Worm (Caenorhabditis elegans) whole organism, mixed stage, embryonic: ENCODE results near the gene evl-14.

Experiments
- M03D4.4 ChIP-seq: sonication (generic microtip); optimal IDR thresholded peaks from 2 replicates; lab custom pipeline; 2017; ENCODE audit warnings: mild to moderate bottlenecking, missing genetic modification characterization, missing compliant biosample characterization
- blmp-1 ChIP-seq: fragments of 150-350 bp; optimal IDR thresholded peaks from 2 replicates; lab custom pipeline; 2014; ENCODE audit warnings: missing biosample characterization, missing genetic modification characterization
- elt-3 ChIP-seq: fragments of 150-350 bp; optimal IDR thresholded peaks from 2 replicates; lab custom pipeline; 2014; ENCODE audit warnings: missing biosample characterization, missing genetic modification characterization
- flh-1 ChIP-seq: fragments of 200-800 bp; sonication (Bioruptor generic); optimal IDR thresholded peaks from 2 replicates; lab custom pipeline; 2018; ENCODE audit warnings: mild to moderate bottlenecking, missing genetic modification characterization, moderate library complexity, missing compliant biosample characterization
- lin-13 ChIP-seq: fragments of 150-350 bp; optimal IDR thresholded peaks from 2 replicates; lab custom pipeline; 2014; ENCODE audit warnings: missing biosample characterization, missing genetic modification characterization
- lsy-2 ChIP-seq: fragments of 150-350 bp; optimal IDR thresholded peaks from 2 replicates; lab custom pipeline; 2014; ENCODE audit warnings: missing biosample characterization, missing genetic modification characterization
- nhr-237 ChIP-seq: fragments of 150-350 bp; optimal IDR thresholded peaks from 2 replicates; lab custom pipeline; 2014; ENCODE audit warnings: missing biosample characterization, missing genetic modification characterization
- nhr-28 ChIP-seq: fragments of 150-350 bp; optimal IDR thresholded peaks from 2 replicates; lab custom pipeline; 2014; ENCODE audit warnings: missing biosample characterization, missing genetic modification characterization
- pha-4 ChIP-seq: fragments of 150-350 bp; optimal IDR thresholded peaks from 2 replicates; lab custom pipeline; 2018; ENCODE audit warnings: missing biosample characterization, missing genetic modification reagents, missing genetic modification characterization
- snpc-4 ChIP-seq: fragments of 150-350 bp; optimal IDR thresholded peaks from 2 replicates; lab custom pipeline; 2014; ENCODE audit warnings: missing biosample characterization, missing genetic modification characterization
- sptf-1 ChIP-seq: sonication (generic microtip); optimal IDR thresholded peaks from 2 replicates; lab custom pipeline; 2017; ENCODE audit warnings: mild to moderate bottlenecking, missing genetic modification characterization, moderate library complexity, missing compliant biosample characterization
- unc-39 ChIP-seq: fragments of 150-350 bp; optimal IDR thresholded peaks from 2 replicates; lab custom pipeline; 2014; ENCODE audit warnings: missing biosample characterization, missing genetic modification characterization
- ztf-11 ChIP-seq: fragments of 150-350 bp; optimal IDR thresholded peaks from 2 replicates; lab custom pipeline; 2014; ENCODE audit warnings: missing biosample characterization, missing genetic modification characterization

ce11 chrIII:4330984-4331383, 18.1 kb upstream of the evl-14 start, which contains the start of gene gly-6:
- TF ChIP-seq flh-1 (GFP tag; lab: Kevin White, UChicago) (no peak), nhr-28 (tag; lab: Kevin White, UChicago) (no peak), pha-4 (no peak), lin-13 (tag; lab: Kevin White, UChicago) (no peak), elt-3 (no peak), sptf-1 (tag; lab: Kevin White, UChicago) (no peak), snpc-4 (tag; lab: Kevin White, UChicago) (no peak), ztf-11 (no peak), unc-39 (no peak), M03D4.4 (tag; lab: Kevin White, UChicago) (no peak), nhr-237 (tag; lab: Kevin White, UChicago) (no peak), lsy-2 (tag; lab: Kevin White, UChicago) (no peak), blmp-1 (tag; lab: Kevin White, UChicago) (no peak)
